Worm (Caenorhabditis elegans): ENCODE data around the gene sorf-2.

ce11 chrIII:5375001-5375532 lies 48.6 kb downstream of the sorf-2 start:
- TF ChIP-seq dmd-4 (tag; optimal IDR thresholded peaks at IDR 0.05) (no peak), nhr-6 (tag; optimal IDR thresholded peaks at IDR 0.05) (no peak), nhr-25 (tag; optimal IDR thresholded peaks at IDR 0.05) (no peak), blmp-1 (tag; optimal IDR thresholded peaks at IDR 0.05; ENCODE audit: insufficient read depth) (no peak), R02D3.7 (tag; optimal IDR thresholded peaks at IDR 0.05) (no peak), crh-2 (tag; optimal IDR thresholded peaks at IDR 0.05) (no peak), mab-5 (tag; optimal IDR thresholded peaks at IDR 0.05) (no peak), sma-3 (GFP tag; optimal IDR thresholded peaks at IDR 0.05) (no peak), lin-39 (tag; optimal IDR thresholded peaks at IDR 0.05) (no peak), mbf-1 (tag; optimal IDR thresholded peaks at IDR 0.05) (no peak), nhr-77 (tag; optimal IDR thresholded peaks at IDR 0.05) (no peak)

Measured in whole organism, L2 larva.